Fruit fly (Drosophila melanogaster) whole organism, embryonic: ENCODE results near the gene CG17571.
A peak's percentile ranks its signal among the peaks of the same experiment; 100 is the strongest.

Experiments
- Aef1 ChIP-seq: fragments of 200-800 bp; sonication (Bioruptor generic); IDR thresholded peaks from 3 replicates; pipeline ENCODE4 v1.3.6; 2022; ENCODE audit warnings: missing biosample characterization, missing genetic modification characterization
- B-H1 ChIP-seq: fragments of 200-800 bp; sonication (Bioruptor generic); IDR thresholded peaks from 3 replicates; pipeline ENCODE4 v1.3.6; 2022; ENCODE audit warnings: missing biosample characterization, missing genetic modification characterization
- Blimp-1 ChIP-seq: fragments of 200-800 bp; sonication (Bioruptor generic); optimal IDR thresholded peaks from 3 replicates; lab custom pipeline; 2018; ENCODE audit warnings: missing biosample characterization, missing genetic modification characterization, mild to moderate bottlenecking, moderate library complexity, missing genetic modification reagents
- CG10267 ChIP-seq: fragments of 200-800 bp; sonication (Bioruptor generic); optimal IDR thresholded peaks from 2 replicates; lab custom pipeline; 2018; ENCODE audit warnings: missing biosample characterization, mild to moderate bottlenecking, missing genetic modification characterization, moderate library complexity
- CG11695 ChIP-seq: fragments of 200-800 bp; sonication (Bioruptor generic); IDR thresholded peaks from 3 replicates; pipeline ENCODE4 v1.3.6; 2022; ENCODE audit warnings: missing biosample characterization, missing genetic modification characterization
- CG13287 ChIP-seq: fragments of 200-800 bp; sonication (Bioruptor generic); IDR thresholded peaks from 2 replicates; pipeline ENCODE4 v1.3.6; 2022; ENCODE audit warnings: missing biosample characterization, missing genetic modification characterization; ENCODE audit not compliant: partially characterized antibody
- CG13775 ChIP-seq: fragments of 200-800 bp; sonication (Bioruptor generic); optimal IDR thresholded peaks from 3 replicates; lab custom pipeline; 2017; ENCODE audit warnings: missing biosample characterization, mild to moderate bottlenecking, missing genetic modification characterization
- CG14014 ChIP-seq: fragments of 200-800 bp; sonication (Bioruptor generic); IDR thresholded peaks from 2 replicates; pipeline ENCODE4 v1.3.6; 2022; ENCODE audit warnings: missing biosample characterization, missing genetic modification characterization
- CG15514 ChIP-seq: fragments of 200-800 bp; sonication (Bioruptor generic); optimal IDR thresholded peaks from 3 replicates; lab custom pipeline; 2017; ENCODE audit warnings: missing biosample characterization, missing genetic modification characterization, mild to moderate bottlenecking, moderate library complexity, missing genetic modification reagents
- CG1603 ChIP-seq: fragments of 200-800 bp; sonication (Bioruptor generic); optimal IDR thresholded peaks from 2 replicates; lab custom pipeline; 2019; ENCODE audit warnings: missing biosample characterization, mild to moderate bottlenecking, missing genetic modification characterization, moderate library complexity
- CG18262 ChIP-seq: fragments of 200-800 bp; optimal IDR thresholded peaks from 3 replicates; lab custom pipeline; 2019; ENCODE audit warnings: missing biosample characterization, mild to moderate bottlenecking, missing genetic modification characterization, moderate library complexity
- CG18619 ChIP-seq: fragments of 200-800 bp; sonication (Bioruptor generic); optimal IDR thresholded peaks from 3 replicates; lab custom pipeline; 2017; ENCODE audit warnings: missing biosample characterization, mild to moderate bottlenecking, missing genetic modification characterization
- CG34422 ChIP-seq: fragments of 200-800 bp; sonication (Bioruptor generic); IDR thresholded peaks from 3 replicates; pipeline ENCODE4 v1.3.6; 2022; ENCODE audit warnings: missing biosample characterization, missing genetic modification characterization
- CG4820 ChIP-seq: fragments of 200-800 bp; sonication (Bioruptor generic); optimal IDR thresholded peaks from 3 replicates; lab custom pipeline; 2016; ENCODE audit warnings: missing biosample characterization, missing genetic modification characterization
- CG5245 ChIP-seq: fragments of 200-800 bp; sonication (Bioruptor generic); optimal IDR thresholded peaks from 3 replicates; lab custom pipeline; 2016; ENCODE audit warnings: missing biosample characterization, missing genetic modification characterization
- CkIIα-i1 ChIP-seq: fragments of 200-800 bp; sonication (Bioruptor generic); IDR thresholded peaks from 2 replicates; pipeline ENCODE4 v1.3.6; 2022; ENCODE audit warnings: missing biosample characterization, missing genetic modification characterization
- D19B ChIP-seq: fragments of 200-800 bp; sonication (Bioruptor generic); optimal IDR thresholded peaks from 2 replicates; lab custom pipeline; 2017; ENCODE audit warnings: missing biosample characterization, mild to moderate bottlenecking, missing genetic modification characterization
- Dad ChIP-seq: fragments of 200-800 bp; sonication (Bioruptor generic); optimal IDR thresholded peaks from 3 replicates; lab custom pipeline; 2016; ENCODE audit warnings: missing biosample characterization, missing genetic modification characterization
- Dbx ChIP-seq: fragments of 200-800 bp; sonication (Bioruptor generic); IDR thresholded peaks from 3 replicates; pipeline ENCODE4 v1.3.6; 2022; ENCODE audit warnings: missing biosample characterization, missing genetic modification characterization
- Dp ChIP-seq: fragments of 200-800 bp; sonication (Bioruptor generic); optimal IDR thresholded peaks from 2 replicates; lab custom pipeline; 2018; ENCODE audit warnings: missing biosample characterization, mild to moderate bottlenecking, missing genetic modification characterization, moderate library complexity
- Drgx ChIP-seq: fragments of 200-800 bp; sonication (Bioruptor generic); IDR thresholded peaks from 2 replicates; pipeline ENCODE4 v1.3.6; 2022; ENCODE audit warnings: missing biosample characterization, missing genetic modification characterization
- HHEX ChIP-seq: fragments of 200-800 bp; sonication (Bioruptor generic); optimal IDR thresholded peaks from 3 replicates; lab custom pipeline; 2017; ENCODE audit warnings: missing biosample characterization, mild to moderate bottlenecking, missing genetic modification characterization, missing genetic modification reagents
- HLH4C ChIP-seq: fragments of 200-800 bp; sonication (Bioruptor generic); IDR thresholded peaks from 3 replicates; pipeline ENCODE4 v1.3.6; 2022; ENCODE audit warnings: missing biosample characterization, missing genetic modification characterization; ENCODE audit not compliant: partially characterized antibody
- Lhr ChIP-seq: fragments of 200-800 bp; sonication (Bioruptor generic); optimal IDR thresholded peaks from 3 replicates; lab custom pipeline; 2017; ENCODE audit warnings: mild to moderate bottlenecking, missing biosample characterization, missing genetic modification reagents, missing genetic modification characterization
- Myb ChIP-seq: fragments of 200-800 bp; sonication (Bioruptor generic); optimal IDR thresholded peaks from 2 replicates; lab custom pipeline; 2016; ENCODE audit warnings: missing biosample characterization, missing genetic modification characterization
- NC2α ChIP-seq: fragments of 200-800 bp; sonication (Bioruptor generic); optimal IDR thresholded peaks from 2 replicates; lab custom pipeline; 2016; ENCODE audit warnings: missing biosample characterization, missing genetic modification characterization
- NFAT ChIP-seq: fragments of 200-800 bp; sonication (Bioruptor generic); IDR thresholded peaks from 2 replicates; pipeline ENCODE4 v1.3.6; 2022; ENCODE audit warnings: missing biosample characterization, missing genetic modification characterization
- PHDP ChIP-seq: fragments of 200-800 bp; sonication (Bioruptor generic); optimal IDR thresholded peaks from 3 replicates; lab custom pipeline; 2018; ENCODE audit warnings: missing biosample characterization, mild to moderate bottlenecking, missing genetic modification characterization, moderate library complexity
- Poxn ChIP-seq: fragments of 200-800 bp; sonication (Bioruptor generic); IDR thresholded peaks from 2 replicates; pipeline ENCODE4 v1.3.6; 2022; ENCODE audit warnings: missing biosample characterization, missing genetic modification characterization
- Xrp1 ChIP-seq: fragments of 200-800 bp; sonication (Bioruptor generic); IDR thresholded peaks from 2 replicates; pipeline ENCODE4 v1.3.6; 2022; ENCODE audit warnings: missing biosample characterization, missing genetic modification characterization
- bowl ChIP-seq: fragments of 200-800 bp; sonication (Bioruptor generic); IDR thresholded peaks from 2 replicates; pipeline ENCODE4 v1.3.6; 2022; ENCODE audit warnings: missing biosample characterization, missing genetic modification characterization
- bsh ChIP-seq, 2 experiments: fragments of 200-800 bp; sonication (Bioruptor generic); optimal IDR thresholded peaks; 2 replicates each; lab custom pipeline; 2017 to 2018; ENCODE audit warnings: mild to moderate bottlenecking in 2 of 2, missing biosample characterization in 2 of 2, missing genetic modification characterization in 2 of 2, moderate library complexity in 1 of 2
- dmrt99B ChIP-seq: fragments of 200-800 bp; sonication (Bioruptor generic); optimal IDR thresholded peaks from 2 replicates; lab custom pipeline; 2018; ENCODE audit warnings: missing biosample characterization, mild to moderate bottlenecking, missing genetic modification characterization, moderate library complexity
- exex ChIP-seq: fragments of 200-800 bp; sonication (Bioruptor generic); optimal IDR thresholded peaks from 4 replicates; lab custom pipeline; 2018; ENCODE audit warnings: missing biosample characterization, mild to moderate bottlenecking, missing genetic modification characterization, moderate library complexity
- gce ChIP-seq: fragments of 200-800 bp; sonication (Bioruptor generic); IDR thresholded peaks from 3 replicates; pipeline ENCODE4 v1.3.6; 2022; ENCODE audit warnings: missing biosample characterization, missing genetic modification characterization
- gfzf ChIP-seq: fragments of 200-800 bp; sonication (Bioruptor generic); optimal IDR thresholded peaks from 2 replicates; lab custom pipeline; 2016; ENCODE audit warnings: missing biosample characterization, mild to moderate bottlenecking, missing genetic modification characterization, moderate library complexity
- hth ChIP-seq: fragments of >200 bp; optimal IDR thresholded peaks from 2 replicates; lab custom pipeline; 2017; ENCODE audit warnings: inconsistent platforms
- jumu ChIP-seq: fragments of 200-800 bp; sonication (Bioruptor generic); optimal IDR thresholded peaks from 3 replicates; lab custom pipeline; 2016; ENCODE audit warnings: missing biosample characterization, missing genetic modification characterization
- otp ChIP-seq: fragments of 200-800 bp; sonication (Bioruptor generic); IDR thresholded peaks from 3 replicates; pipeline ENCODE4, ENCODE4 v1.3.6; 2022; ENCODE audit warnings: missing biosample characterization, missing genetic modification characterization
- pfk ChIP-seq: fragments of 200-800 bp; sonication (Bioruptor generic); optimal IDR thresholded peaks from 2 replicates; lab custom pipeline; 2018; ENCODE audit warnings: missing biosample characterization, mild to moderate bottlenecking, missing genetic modification characterization, moderate library complexity
- sens ChIP-seq: fragments of 200-800 bp; sonication (Bioruptor generic); peaks from one replicate; lab custom pipeline; 2016; ENCODE audit warnings: missing biosample characterization, missing genetic modification characterization
- sima ChIP-seq: fragments of 200-800 bp; sonication (Bioruptor generic); optimal IDR thresholded peaks from 2 replicates; lab custom pipeline; 2016; ENCODE audit warnings: missing biosample characterization, missing genetic modification characterization
- sna ChIP-seq: fragments of 200-800 bp; sonication (Bioruptor generic); IDR thresholded peaks from 2 replicates; pipeline ENCODE4 v1.3.6; 2022; ENCODE audit warnings: missing biosample characterization, missing genetic modification characterization; ENCODE audit not compliant: partially characterized antibody
- tll ChIP-seq, 2 experiments: fragments of 200-800 bp in 1 of 2; fragments of >200 bp in 1 of 2; sonication (Bioruptor generic) in 1 of 2; optimal IDR thresholded peaks; 2 replicates each; lab custom pipeline; 2017 to 2019; ENCODE audit warnings: missing biosample characterization in 2 of 2, missing genetic modification characterization in 2 of 2, mild to moderate bottlenecking in 1 of 2, moderate library complexity in 1 of 2
- wdn ChIP-seq: fragments of 200-800 bp; sonication (Bioruptor generic); IDR thresholded peaks from 2 replicates; pipeline ENCODE4 v1.3.6; 2022; ENCODE audit warnings: missing biosample characterization, missing genetic modification characterization
- yki ChIP-seq: fragments of >200 bp; optimal IDR thresholded peaks from 3 replicates; lab custom pipeline; 2018

Gene CG17571

DNA sequence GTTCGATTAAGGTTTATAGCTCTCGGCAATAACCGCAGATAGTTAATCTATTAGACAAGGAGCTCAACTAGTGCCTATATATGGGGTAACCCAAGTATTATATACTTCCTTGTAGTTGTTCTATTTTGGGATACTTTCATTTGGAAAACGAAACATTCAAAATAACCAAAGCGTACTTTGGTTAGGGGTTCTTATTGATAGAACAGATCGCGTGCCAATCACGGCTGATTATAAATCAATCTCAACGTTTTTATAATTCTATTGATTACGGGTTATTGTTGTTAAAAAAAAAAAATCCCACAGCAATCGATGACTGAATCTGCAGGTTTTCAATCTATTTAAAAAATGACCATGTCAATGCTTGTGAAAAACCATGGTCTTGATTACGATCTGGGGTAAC is at the start of gene CG17571:
Gene CG17571 (minus strand): TSS at position 101 of the 400 bp plus-strand sequence.
- peak; percentile 61 for TF ChIP-seq exex
- no peak for TF ChIP-seq CG4820 (GFP tag; lab: Kevin White, UChicago)

DNA sequence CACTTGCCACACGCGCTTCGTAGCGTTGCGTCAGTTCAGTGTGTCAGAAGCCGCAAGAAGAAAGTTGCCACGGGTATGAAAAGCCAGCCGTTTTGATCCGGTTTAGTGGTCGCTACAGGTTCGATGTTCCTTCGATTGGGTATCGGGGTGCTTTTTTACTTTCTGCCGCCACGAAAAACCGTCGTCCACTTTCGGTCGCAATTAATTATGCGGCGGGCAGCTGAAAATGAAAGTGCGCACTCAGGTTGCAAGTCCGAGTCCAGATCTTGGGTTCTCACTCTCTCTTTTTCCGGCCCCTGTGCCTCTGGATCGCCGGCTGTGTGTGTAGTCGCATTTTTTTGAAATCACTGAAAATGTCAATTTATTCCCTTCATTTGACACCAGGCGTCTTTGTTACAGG is 40.0 kb upstream of the CG17571 start:
- TF ChIP-seq Blimp-1 (peak; percentile 59), CG18619 (no peak), D19B (no peak), HHEX (GFP tag; lab: Kevin White, UChicago) (no peak)

DNA sequence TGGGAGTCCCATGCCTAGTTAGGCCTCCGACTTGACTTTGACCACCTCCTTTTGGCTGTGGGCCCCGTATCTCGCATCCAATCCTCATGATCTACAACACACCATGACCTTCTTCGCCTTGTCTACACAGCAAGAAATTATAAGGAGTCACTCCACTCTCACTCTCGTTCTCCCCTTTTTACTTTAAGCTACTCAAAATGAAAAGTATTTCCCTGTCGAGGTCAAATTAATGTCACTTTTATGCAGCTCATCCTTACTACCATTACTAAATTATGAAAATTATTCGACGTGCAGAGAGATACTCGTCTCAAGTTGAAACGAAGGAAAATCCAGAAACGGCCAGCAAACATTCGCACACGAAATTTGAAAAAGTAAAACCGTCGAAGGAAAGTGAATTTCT is 38.9 kb upstream of the CG17571 start:
- TF ChIP-seq Drgx (peak; percentile 36), CG15514 (GFP tag; lab: Kevin White, UChicago) (no peak), sna (GFP tag; lab: Robert Waterston, UW) (no peak), pfk (no peak), bowl (no peak), Poxn (no peak)

DNA sequence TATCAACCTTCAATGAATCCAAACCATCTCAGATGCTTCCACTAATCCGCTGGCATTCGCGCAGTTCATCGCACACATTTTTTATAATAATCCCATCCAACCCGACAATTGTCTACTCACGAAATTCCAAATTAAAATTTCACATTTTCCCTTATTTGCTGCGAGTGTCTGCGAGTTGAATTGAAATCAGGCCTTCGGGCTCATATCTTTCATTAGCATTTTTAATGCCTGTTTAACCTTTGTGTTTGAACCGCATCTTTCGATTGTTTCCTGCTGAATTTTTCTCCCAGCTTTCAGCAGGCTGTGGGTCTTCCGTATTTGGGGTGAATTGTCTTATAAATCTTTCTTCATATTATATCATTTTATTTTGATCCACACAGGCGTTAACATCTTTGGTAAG is 37.4 kb upstream of the CG17571 start, which contains the start of gene CG12617:
Gene CG12617 (plus strand): TSS at position 301 of the 400 bp plus-strand sequence.
- TF ChIP-seq CG10267 (tag; lab: Kevin White, UChicago) (no peak), yki (lab: Kevin White, UChicago) (no peak), HLH4C (no peak), CG5245 (GFP tag; lab: Kevin White, UChicago) (no peak), wdn (no peak), jumu (GFP tag; lab: Kevin White, UChicago) (no peak), CkIIα-i1 (GFP tag; lab: Robert Waterston, UW) (no peak), Xrp1 (GFP tag; lab: Robert Waterston, UW) (no peak), PHDP (tag; lab: Kevin White, UChicago) (no peak), CG18262 (tag; lab: Kevin White, UChicago) (no peak)

DNA sequence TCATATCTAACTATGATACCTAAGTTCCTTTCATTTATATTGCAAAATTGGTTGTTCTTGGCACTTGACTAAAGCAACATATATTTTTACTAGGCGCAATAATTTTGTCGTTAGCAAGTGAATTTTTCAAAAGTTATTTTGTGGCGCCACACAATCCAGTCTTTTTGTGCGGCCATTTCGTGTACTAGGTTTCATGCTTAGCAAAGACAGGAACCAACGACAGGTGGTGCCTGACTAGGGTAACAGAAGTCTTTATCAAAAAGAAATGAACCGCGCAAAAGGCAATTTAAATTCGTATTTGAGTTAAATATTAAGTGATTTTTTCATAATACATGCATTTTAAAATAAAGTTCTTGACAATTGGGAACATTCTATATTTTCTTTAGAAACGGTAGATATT is 36.9 kb upstream of the CG17571 start:
- TF ChIP-seq Dbx (peak; percentile 15; the same call in 1 of the 3 replicates), CG11695 (no peak), tll (GFP tag; optimal IDR thresholded peaks at IDR 0.05; lab: Kevin White, UChicago) (no peak), sens (GFP tag; lab: Kevin White, UChicago) (peak; percentile 61), otp (GFP tag; lab: Robert Waterston, UW) (0 out of 3 replicates have a peak, but pooled peaks have one; percentile 31), bsh (GFP tag; optimal IDR thresholded peaks at IDR 0.05; lab: Kevin White, UChicago) (no peak), gfzf (GFP tag; lab: Kevin White, UChicago) (peak; percentile 48), Dp (GFP tag; lab: Kevin White, UChicago) (peak; percentile 74), Aef1 (no peak), CG34422 (GFP tag; lab: Robert Waterston, UW) (no peak), Myb (GFP tag; lab: Kevin White, UChicago) (peak; percentile 88), CG14014 (GFP tag; lab: Robert Waterston, UW) (no peak), NFAT (GFP tag; lab: Robert Waterston, UW) (peak; percentile 19; the same call in 1 of the 2 replicates), dmrt99B (tag; lab: Kevin White, UChicago) (no peak), yki (lab: Kevin White, UChicago) (no peak), Poxn (no peak), gce (GFP tag; lab: Robert Waterston, UW) (no peak), B-H1 (GFP tag; lab: Robert Waterston, UW) (no peak), sima (GFP tag; lab: Kevin White, UChicago) (no peak), CG13775 (GFP tag; lab: Kevin White, UChicago) (no peak), CG1603 (peak; percentile 57), CG13287 (GFP tag; lab: Robert Waterston, UW) (peak; percentile 10; the same call in 1 of the 2 replicates), Lhr (GFP tag; lab: Kevin White, UChicago) (peak; percentile 67), hth (lab: Kevin White, UChicago) (no peak), NC2α (GFP tag; lab: Kevin White, UChicago) (no peak), Dad (GFP tag; lab: Kevin White, UChicago) (no peak)
